Worm (Caenorhabditis elegans): ENCODE data around the gene C45G9.15.

DNA sequence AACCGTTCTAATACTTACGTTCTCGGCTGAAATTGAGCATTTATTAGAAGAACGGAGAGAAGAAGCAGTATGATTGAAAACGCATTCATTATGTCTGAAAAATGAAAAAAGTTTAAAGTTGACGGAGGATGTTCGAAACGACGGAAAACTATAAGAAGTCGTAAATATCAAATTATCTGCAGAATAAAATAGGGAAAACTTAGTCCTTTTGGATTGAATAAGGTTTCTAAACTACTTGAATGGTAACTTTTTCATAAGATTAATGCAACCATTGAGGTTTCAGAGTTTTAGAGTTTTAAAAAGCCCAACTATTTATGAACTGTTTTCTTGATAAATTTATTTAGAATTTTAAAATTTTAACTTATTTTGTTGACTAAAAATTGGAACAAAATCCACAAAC, 19.7 kb upstream of the C45G9.15 start, which contains the start of gene C45G9.12:
- TF ChIP-seq ztf-11 (tag; optimal IDR thresholded peaks at IDR 0.05) (no peak), skn-1 (tag; optimal IDR thresholded peaks at IDR 0.05) (no peak), Y48G9A.11 (GFP tag; IDR thresholded peaks at IDR 0.05) (no peak), fos-1 (tag; optimal IDR thresholded peaks at IDR 0.05) (no peak), spr-1 (tag; optimal IDR thresholded peaks at IDR 0.05) (no peak), snpc-4 (tag; optimal IDR thresholded peaks at IDR 0.05) (no peak), zip-11 (GFP tag; IDR thresholded peaks at IDR 0.05) (no peak), zag-1 (tag; optimal IDR thresholded peaks at IDR 0.05) (no peak), zfp-2 (tag; optimal IDR thresholded peaks at IDR 0.05) (no peak), tag-97 (GFP tag; IDR thresholded peaks at IDR 0.05) (no peak), Y105C5A.15 (GFP tag; IDR thresholded peaks at IDR 0.05) (no peak), Y75B8A.6 (GFP tag; IDR thresholded peaks at IDR 0.05) (no peak), nhr-10 (tag; optimal IDR thresholded peaks at IDR 0.05) (no peak)
